Fruit fly (Drosophila melanogaster): ENCODE data around the gene RpS21.
A peak's percentile ranks its signal among the peaks of the same experiment; 100 is the strongest.

Gene RpS21

dm6 chr2L:2882968-2883702 lies 27.3 kb downstream of the RpS21 start (continued):
- TF ChIP-seq dysf (GFP tag; IDR thresholded peaks at IDR 0.05) (peak; percentile 35; the same call in 1 of the 3 replicates), H15 (GFP tag; IDR thresholded peaks at IDR 0.05) (no peak), dati (GFP tag; IDR thresholded peaks at IDR 0.05) (no peak), Ets65A (GFP tag) (peak; percentile 81), pros (GFP tag; optimal IDR thresholded peaks at IDR 0.05) (no peak), run (tag; optimal IDR thresholded peaks at IDR 0.05) (peak; percentile 15), C15 (GFP tag; IDR thresholded peaks at IDR 0.05) (no peak), tgo (GFP tag; IDR thresholded peaks at IDR 0.05) (peak; percentile 47; the same call in 2 of the 3 replicates), hbn (GFP tag; IDR thresholded peaks at IDR 0.05; ENCODE audit: partially characterized antibody) (no peak), slbo (GFP tag; IDR thresholded peaks at IDR 0.05) (peak; percentile 67; the same call in 1 of the 2 replicates), br (optimal IDR thresholded peaks at IDR 0.05) (no peak), ind (GFP tag; optimal IDR thresholded peaks at IDR 0.05) (peak; percentile 35), Fer2 (tag; optimal IDR thresholded peaks at IDR 0.05) (peak; percentile 13), pfk (GFP tag; optimal IDR thresholded peaks at IDR 0.05) (peak; percentile 3), ap (GFP tag; IDR thresholded peaks at IDR 0.05) (no peak), lbe (GFP tag; optimal IDR thresholded peaks at IDR 0.05) (peak; percentile 67), CG4328 (GFP tag; optimal IDR thresholded peaks at IDR 0.05) (no peak), CG7987 (GFP tag; optimal IDR thresholded peaks at IDR 0.05) (peak; percentile 69), sens-2 (GFP tag; IDR thresholded peaks at IDR 0.05) (no peak), kni (GFP tag; optimal IDR thresholded peaks at IDR 0.05) (peak; percentile 33), lab (GFP tag; optimal IDR thresholded peaks at IDR 0.05) (peak; percentile 70), luna (GFP tag; optimal IDR thresholded peaks at IDR 0.05) (no peak), tna (GFP tag; IDR thresholded peaks at IDR 0.05; ENCODE audit: partially characterized antibody) (no peak), CG8388 (GFP tag; optimal IDR thresholded peaks at IDR 0.05) (peak; percentile 9), CG18011 (GFP tag; optimal IDR thresholded peaks at IDR 0.05) (no peak), Six4 (GFP tag; optimal IDR thresholded peaks at IDR 0.05) (peak; percentile 19), bab2 (GFP tag; optimal IDR thresholded peaks at IDR 0.05) (peak; percentile 35), D19A (tag; optimal IDR thresholded peaks at IDR 0.05) (peak; percentile 48), Hey (tag; optimal IDR thresholded peaks at IDR 0.05) (no peak), H2.0 (GFP tag; IDR thresholded peaks at IDR 0.05) (peak; percentile 48), slou (GFP tag; optimal IDR thresholded peaks at IDR 0.05) (no peak), CG10543 (GFP tag; optimal IDR thresholded peaks at IDR 0.05) (peak; percentile 20), CoRest (tag; optimal IDR thresholded peaks at IDR 0.05) (peak; percentile 70), vfl (GFP tag; optimal IDR thresholded peaks at IDR 0.05) (peak; percentile 31), maf-S (GFP tag; optimal IDR thresholded peaks at IDR 0.05) (no peak), CG8924 (tag; optimal IDR thresholded peaks at IDR 0.05) (peak; percentile 47), CG9215 (GFP tag; IDR thresholded peaks at IDR 0.05) (no peak), CG2129 (GFP tag; IDR thresholded peaks at IDR 0.05; ENCODE audit: partially characterized antibody) (no peak), al (GFP tag; IDR thresholded peaks at IDR 0.05) (no peak), CG7928 (GFP tag; optimal IDR thresholded peaks at IDR 0.05) (peak; percentile 96), CG17328 (GFP tag; IDR thresholded peaks at IDR 0.05) (no peak; the same call in 1 of the 2 replicates), CG7963 (GFP tag; IDR thresholded peaks at IDR 0.05; ENCODE audit: partially characterized antibody) (no peak), org-1 (GFP tag; optimal IDR thresholded peaks at IDR 0.05) (peak; percentile 48), CG32532 (GFP tag; IDR thresholded peaks at IDR 0.05) (peak; percentile 36; the same call in 1 of the 2 replicates), Usf (GFP tag; optimal IDR thresholded peaks at IDR 0.05) (no peak), CG2678 (tag; optimal IDR thresholded peaks at IDR 0.05) (peak; percentile 61), NK7.1 (GFP tag; optimal IDR thresholded peaks at IDR 0.05) (no peak), Hr78 (GFP tag; optimal IDR thresholded peaks at IDR 0.05) (peak in 1 of 2 experiments; percentile 7), CG18619 (GFP tag; optimal IDR thresholded peaks at IDR 0.05) (no peak), CG11696 (GFP tag; IDR thresholded peaks at IDR 0.05) (peak; percentile 27; the same call in 1 of the 2 replicates)

Measured in whole organism, embryonic.